Worm (Caenorhabditis elegans): ENCODE measurements around the gene clec-207.
A peak's percentile ranks its signal among the peaks of the same experiment; 100 is the strongest.

Gene clec-207

DNA sequence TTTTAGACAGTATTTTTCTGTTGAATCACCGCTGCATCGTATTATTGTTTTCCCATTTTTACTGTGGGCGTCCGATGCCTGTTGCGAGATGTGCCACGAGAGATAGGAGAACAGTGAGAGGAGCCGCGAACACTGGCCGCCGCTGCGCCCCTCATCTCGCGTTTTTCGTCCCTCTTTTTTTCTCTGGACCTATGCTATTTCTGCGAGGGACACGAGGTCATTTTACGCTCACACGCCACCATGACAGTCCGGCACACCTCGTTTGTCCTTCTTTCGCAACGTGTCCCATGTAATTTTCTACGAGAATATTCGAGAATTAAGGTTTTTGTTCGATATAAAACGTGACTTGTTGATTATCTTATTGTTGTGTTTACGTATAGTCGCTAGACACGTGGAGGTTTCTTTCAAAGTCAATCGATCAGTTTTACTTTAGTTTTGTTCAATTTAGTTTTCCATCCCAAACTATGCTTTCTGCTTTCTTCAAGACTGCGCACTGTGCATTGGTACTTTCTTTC, 27.8 kb upstream of the clec-207 start, which contains the start of gene lbp-9 (continued):
- TF ChIP-seq tbx-9 (tag; optimal IDR thresholded peaks at IDR 0.05; ENCODE audit: borderline replicate concordance) (no peak), atf-7 (tag; optimal IDR thresholded peaks at IDR 0.05) (no peak), ztf-6 (GFP tag; IDR thresholded peaks at IDR 0.05) (no peak), T26A5.8 (tag; optimal IDR thresholded peaks at IDR 0.05) (no peak), K12H6.12 (tag; optimal IDR thresholded peaks at IDR 0.05) (peak; percentile 61), fkh-3 (tag; optimal IDR thresholded peaks at IDR 0.05) (no peak), nfya-2 (GFP tag; IDR thresholded peaks at IDR 0.05) (no peak), B0035.1 (tag; optimal IDR thresholded peaks at IDR 0.05) (no peak), lsy-27 (tag; optimal IDR thresholded peaks at IDR 0.05; ENCODE audit: borderline replicate concordance, insufficient read depth) (no peak), F37B4.10 (GFP tag; IDR thresholded peaks at IDR 0.05) (no peak), ceh-40 (GFP tag; IDR thresholded peaks at IDR 0.05) (peak; percentile 80), nhr-27 (tag; optimal IDR thresholded peaks at IDR 0.05) (no peak), C06A6.2 (GFP tag; conservative IDR thresholded peaks at IDR 0.05) (0 out of 2 replicates have a peak, but pooled peaks have one; percentile 34), ztf-26 (tag; optimal IDR thresholded peaks at IDR 0.05) (no peak), lin-40 (tag; optimal IDR thresholded peaks at IDR 0.05) (peak; percentile 2), K11D2.4 (GFP tag; IDR thresholded peaks at IDR 0.05) (0 out of 2 replicates have a peak, but pooled peaks have one; percentile 61), ceh-79 (tag; optimal IDR thresholded peaks at IDR 0.05) (no peak), nhr-90 (tag; optimal IDR thresholded peaks at IDR 0.05) (no peak), xnd-1 (tag; optimal IDR thresholded peaks at IDR 0.05) (no peak), madf-6 (GFP tag; IDR thresholded peaks at IDR 0.05) (no peak), ztf-25 (GFP tag; IDR thresholded peaks at IDR 0.05) (no peak), snpc-3.4 (tag; optimal IDR thresholded peaks at IDR 0.05) (no peak), hsf-1 (GFP tag; IDR thresholded peaks at IDR 0.05) (peak; percentile 77), mxl-1 (tag; optimal IDR thresholded peaks at IDR 0.05) (no peak), pbrm-1 (GFP tag; IDR thresholded peaks at IDR 0.05) (0 out of 2 replicates have a peak, but pooled peaks have one; percentile 67), egl-44 (GFP tag; IDR thresholded peaks at IDR 0.05) (peak; percentile 43; the same call in 1 of the 2 replicates), F49E8.2 (tag; optimal IDR thresholded peaks at IDR 0.05; ENCODE audit: insufficient read depth) (no peak), nfyb-1 (GFP tag; IDR thresholded peaks at IDR 0.05) (0 out of 2 replicates have a peak, but pooled peaks have one; percentile 46), sptf-2 (GFP tag; optimal IDR thresholded peaks at IDR 0.05) (no peak), ztf-22 (GFP tag; optimal IDR thresholded peaks at IDR 0.05) (no peak), akir-1 (GFP tag; optimal IDR thresholded peaks at IDR 0.05) (no peak), lin-54 (GFP tag; optimal IDR thresholded peaks at IDR 0.05) (peak; percentile 51), F33H1.4 (GFP tag; IDR thresholded peaks at IDR 0.05) (no peak), nhr-80 (tag; optimal IDR thresholded peaks at IDR 0.05) (no peak), ekl-4 (GFP tag; IDR thresholded peaks at IDR 0.05) (no peak), zfh-2 (GFP tag; conservative IDR thresholded peaks at IDR 0.05) (peak; percentile 94), ztf-18 (tag; optimal IDR thresholded peaks at IDR 0.05) (peak; percentile 44)

DNA sequence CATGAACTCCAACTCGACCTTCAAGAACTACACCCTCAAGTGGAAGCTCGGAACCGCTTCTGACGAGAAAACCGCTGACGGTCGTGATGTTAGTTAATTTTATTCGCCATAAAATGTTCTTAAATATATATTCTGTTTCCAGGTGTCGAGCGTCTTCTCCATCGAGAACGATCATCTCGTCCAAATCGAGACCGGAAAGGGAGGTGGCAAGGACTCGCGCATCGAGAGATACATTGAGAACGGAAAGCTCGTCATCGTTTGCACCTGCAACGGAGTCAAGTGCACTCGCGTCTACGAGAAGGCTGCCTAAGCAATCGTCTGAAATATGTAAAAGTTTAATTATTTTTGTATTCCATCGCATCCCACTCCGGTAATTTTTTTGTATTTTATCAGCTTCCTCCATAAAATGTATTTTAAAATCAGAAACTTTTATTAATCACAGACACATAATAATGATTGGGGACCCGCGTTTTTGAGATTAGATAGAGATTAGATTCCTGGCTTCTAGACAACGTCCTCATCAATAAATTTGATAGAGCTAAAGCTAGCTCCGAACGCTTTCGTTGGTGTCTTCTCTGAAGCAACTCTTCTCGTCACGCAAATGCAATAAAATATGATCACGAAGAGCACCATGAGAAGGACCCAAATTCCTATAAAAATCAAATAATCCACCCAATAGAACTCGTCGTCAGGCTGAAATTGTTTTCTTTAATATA, 27.0 kb upstream of the clec-207 start:
- peak; percentile 7; the same call in 1 of the 2 replicates for TF ChIP-seq lin-26 (GFP tag; IDR thresholded peaks at IDR 0.05)
- no peak for TF ChIP-seq fkh-3 (tag; optimal IDR thresholded peaks at IDR 0.05)
- peak; percentile 58 for TF ChIP-seq ekl-4 (GFP tag; IDR thresholded peaks at IDR 0.05)
- no peak for TF ChIP-seq hlh-26 (GFP tag; conservative IDR thresholded peaks at IDR 0.05)
- no peak for TF ChIP-seq ZK185.1 (tag; optimal IDR thresholded peaks at IDR 0.05; ENCODE audit: poor library complexity, severe bottlenecking)
- no peak for TF ChIP-seq Y53G8AR.9 (GFP tag; conservative IDR thresholded peaks at IDR 0.05)
- TF ChIP-seq aptf-2 (GFP tag; conservative IDR thresholded peaks at IDR 0.05), result no peak
- TF ChIP-seq mes-4 (tag; optimal IDR thresholded peaks at IDR 0.05), result no peak
- TF ChIP-seq ceh-27 (GFP tag; optimal IDR thresholded peaks at IDR 0.05), result no peak
- TF ChIP-seq ztf-28 (GFP tag; IDR thresholded peaks at IDR 0.05), result no peak
- TF ChIP-seq ama-1 (optimal IDR thresholded peaks at IDR 0.05), result no peak
- no peak for TF ChIP-seq ama-1 (GFP tag; optimal IDR thresholded peaks at IDR 0.05)
- TF ChIP-seq K11D2.4 (GFP tag; IDR thresholded peaks at IDR 0.05), result no peak
- no peak for TF ChIP-seq mel-28 (tag; optimal IDR thresholded peaks at IDR 0.05; ENCODE audit: borderline replicate concordance)
- no peak for TF ChIP-seq C17E4.6 (GFP tag; IDR thresholded peaks at IDR 0.05)
- TF ChIP-seq ztf-22 (GFP tag; optimal IDR thresholded peaks at IDR 0.05), result no peak
